Fruit fly (Drosophila melanogaster) whole organism, pupa: ENCODE measurements around the gene CG31407.

ENCODE experiments used
- CG15710 ChIP-seq: fragments of 200-800 bp; sonication (Bioruptor generic); optimal IDR thresholded peaks from 2 replicates; lab custom pipeline; 2018; ENCODE audit warnings: missing biosample characterization, mild to moderate bottlenecking, missing genetic modification characterization, moderate library complexity
- CG32121 ChIP-seq: fragments of 200-800 bp; sonication (Bioruptor generic); IDR thresholded peaks from 2 replicates; pipeline ENCODE4 v1.3.6; 2022; ENCODE audit warnings: missing biosample characterization, missing genetic modification characterization
- CG8301 ChIP-seq: fragments of 200-800 bp; sonication (Bioruptor generic); optimal IDR thresholded peaks from 2 replicates; lab custom pipeline; 2018; ENCODE audit warnings: missing biosample characterization, mild to moderate bottlenecking, missing genetic modification characterization
- CG9948 ChIP-seq: fragments of 200-800 bp; sonication (Bioruptor generic); optimal IDR thresholded peaks from 2 replicates; lab custom pipeline; 2018; ENCODE audit warnings: missing biosample characterization, mild to moderate bottlenecking, missing genetic modification characterization, moderate library complexity
- Pif1A ChIP-seq: fragments of 200-800 bp; sonication (Bioruptor generic); optimal IDR thresholded peaks from 3 replicates; lab custom pipeline; 2016; ENCODE audit warnings: missing biosample characterization, missing genetic modification characterization
- rn ChIP-seq: fragments of 200-800 bp; sonication (Bioruptor generic); IDR thresholded peaks from 2 replicates; pipeline ENCODE4 v1.3.6; 2022; ENCODE audit warnings: missing biosample characterization, missing genetic modification characterization

dm6 chr3R:10028378-10028777, 3.4 kb upstream of the CG31407 start:
- TF ChIP-seq CG15710 (tag; lab: Kevin White, UChicago) (no peak), rn (GFP tag; lab: Robert Waterston, UW) (no peak), CG8301 (tag; lab: Kevin White, UChicago) (no peak), Pif1A (GFP tag; lab: Kevin White, UChicago) (no peak), CG32121 (GFP tag; lab: Robert Waterston, UW) (no peak; the same call in 1 of the 2 replicates), CG9948 (tag; lab: Kevin White, UChicago) (no peak)
